Fruit fly (Drosophila melanogaster): ENCODE data around the gene CG34268.

DNA sequence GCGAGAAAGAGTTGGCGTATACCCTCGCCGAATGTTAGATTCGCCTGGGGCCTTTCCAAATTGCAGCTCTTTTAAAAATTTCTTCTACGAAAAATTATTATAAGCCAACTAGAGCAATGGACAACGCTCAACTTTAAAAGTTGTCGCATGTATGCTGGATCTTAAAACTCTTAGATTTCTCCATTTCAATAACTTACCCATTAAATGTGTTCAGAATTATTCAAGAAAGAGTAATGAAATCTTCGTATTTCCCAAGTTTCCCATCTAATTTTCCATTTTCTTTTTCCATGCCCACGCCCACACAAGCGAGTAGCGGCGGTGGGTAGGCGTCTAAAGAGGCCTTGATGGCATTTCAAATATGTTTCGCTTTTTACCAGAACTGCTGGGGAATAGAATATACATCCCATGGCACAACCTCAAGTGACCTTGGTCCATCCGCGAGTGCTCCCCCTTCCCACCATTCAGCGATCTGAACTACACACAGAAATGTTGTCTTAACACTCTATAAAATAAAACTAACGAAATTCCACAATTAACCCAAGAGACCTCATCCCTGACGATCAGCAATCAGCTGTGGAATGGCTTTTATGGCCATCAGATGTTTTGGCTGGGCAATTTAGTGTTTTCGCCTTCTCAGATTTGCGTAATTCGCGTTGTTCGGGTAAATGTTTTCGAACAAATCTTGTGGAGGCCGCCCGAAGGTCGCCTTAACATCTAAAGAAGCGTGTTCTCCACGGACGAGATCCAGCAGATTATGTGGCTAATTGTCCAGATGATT, 45.8 kb upstream of the CG34268 start:
- TF ChIP-seq usp (GFP tag; optimal IDR thresholded peaks at IDR 0.05) (no peak), Dll (optimal IDR thresholded peaks at IDR 0.05) (no peak), psq (optimal IDR thresholded peaks at IDR 0.05) (no peak), CG8478 (optimal IDR thresholded peaks at IDR 0.05) (no peak), pan (optimal IDR thresholded peaks at IDR 0.05) (no peak), EcR (GFP tag; optimal IDR thresholded peaks at IDR 0.05) (no peak)
